Worm (Caenorhabditis elegans) whole organism, early embryonic: ENCODE data around the gene srab-4.

ENCODE experiments used
- B0310.2 ChIP-seq: sonication (generic microtip); optimal IDR thresholded peaks from 2 replicates; lab custom pipeline; 2016; ENCODE audit warnings: mild to moderate bottlenecking, missing genetic modification characterization, missing compliant biosample characterization
- F13C5.2 ChIP-seq: sonication (generic microtip); optimal IDR thresholded peaks from 2 replicates; lab custom pipeline; 2017; ENCODE audit warnings: mild to moderate bottlenecking, missing genetic modification characterization, inconsistent platforms, missing compliant biosample characterization
- ama-1 ChIP-seq: fragments of 150-350 bp; optimal IDR thresholded peaks from 2 replicates; lab custom pipeline; 2014
- ceh-36 ChIP-seq: sonication (generic microtip); optimal IDR thresholded peaks from 2 replicates; lab custom pipeline; 2016; ENCODE audit warnings: missing genetic modification characterization, inconsistent platforms, missing compliant biosample characterization
- flt-1 ChIP-seq: fragments of 200-800 bp; sonication (Bioruptor generic); IDR thresholded peaks from 2 replicates; pipeline ENCODE4 v1.3.6; 2022; ENCODE audit warnings: missing genetic modification characterization, missing compliant biosample characterization
- hmbx-1 ChIP-seq: sonication (generic microtip); optimal IDR thresholded peaks from 2 replicates; lab custom pipeline; 2016; ENCODE audit warnings: mild to moderate bottlenecking, missing genetic modification characterization, missing compliant biosample characterization
- hmg-4 ChIP-seq: fragments of 200-800 bp; sonication (Bioruptor generic); optimal IDR thresholded peaks from 2 replicates; lab custom pipeline; 2018; ENCODE audit warnings: mild to moderate bottlenecking, missing genetic modification characterization, missing compliant biosample characterization
- pes-1 ChIP-seq: fragments of 200-800 bp; sonication (Bioruptor generic); IDR thresholded peaks from 2 replicates; pipeline ENCODE4 v1.3.6; 2022; ENCODE audit warnings: missing genetic modification reagents, missing genetic modification characterization, missing compliant biosample characterization
- tbx-37 ChIP-seq: fragments of 200-800 bp; sonication (Bioruptor generic); conservative IDR thresholded peaks from 2 replicates; pipeline ENCODE4 v1.3.6; 2022; ENCODE audit warnings: missing genetic modification reagents, missing genetic modification characterization, missing compliant biosample characterization
- tra-4 ChIP-seq: sonication (generic microtip); optimal IDR thresholded peaks from 2 replicates; lab custom pipeline; 2017; ENCODE audit warnings: missing genetic modification characterization, missing compliant biosample characterization

- TF ChIP-seq ama-1 (lab: Kevin White, UChicago), result no peak
- no peak for TF ChIP-seq tra-4
- TF ChIP-seq F13C5.2 (tag; lab: Kevin White, UChicago), result no peak
- TF ChIP-seq flt-1 (GFP tag; lab: Robert Waterston, UW), result no peak
- no peak for TF ChIP-seq B0310.2 (tag; lab: Kevin White, UChicago)
- no peak for TF ChIP-seq ceh-36 (tag; lab: Kevin White, UChicago)
- no peak for TF ChIP-seq hmbx-1 (tag; lab: Kevin White, UChicago)
- no peak for TF ChIP-seq pes-1
- TF ChIP-seq hmg-4 (GFP tag; lab: Kevin White, UChicago), result no peak
- no peak for TF ChIP-seq tbx-37
These were observed 47.3 kb downstream of the srab-4 start, which contains the start of the genes tofu-2 and spig-1 for ce11 chrV:7051133-7051765.
